Worm (Caenorhabditis elegans): ENCODE measurements around the gene tag-294.
A peak's percentile ranks its signal among the peaks of the same experiment; 100 is the strongest.

tag-294 gene

ce11 chrX:5728956-5729467, 34.2 kb downstream of the tag-294 start (continued):
- TF ChIP-seq K12H6.12 (tag; optimal IDR thresholded peaks at IDR 0.05): peak; percentile 76
- no peak for TF ChIP-seq cebp-1 (GFP tag; IDR thresholded peaks at IDR 0.05)
- peak; percentile 67 for TF ChIP-seq cebp-1 (tag; optimal IDR thresholded peaks at IDR 0.05)
- peak; percentile 93 for TF ChIP-seq zfh-2 (GFP tag; conservative IDR thresholded peaks at IDR 0.05)
- peak; percentile 64 for TF ChIP-seq lin-40 (tag; optimal IDR thresholded peaks at IDR 0.05)
- TF ChIP-seq mcd-1 (GFP tag; IDR thresholded peaks at IDR 0.05): peak; percentile 49
- no peak for TF ChIP-seq B0019.2 (GFP tag; conservative IDR thresholded peaks at IDR 0.05)
- peak; percentile 46 for TF ChIP-seq madf-10 (tag; optimal IDR thresholded peaks at IDR 0.05)
- TF ChIP-seq F23B12.7 (tag; optimal IDR thresholded peaks at IDR 0.05; ENCODE audit: insufficient read depth): no peak
- TF ChIP-seq chd-7 (tag; optimal IDR thresholded peaks at IDR 0.05): peak; percentile 65
- TF ChIP-seq ceh-27 (GFP tag; optimal IDR thresholded peaks at IDR 0.05): peak; percentile 62
- TF ChIP-seq dpl-1 (GFP tag; optimal IDR thresholded peaks at IDR 0.05): no peak
- peak; percentile 26 for TF ChIP-seq attf-5 (GFP tag; optimal IDR thresholded peaks at IDR 0.05)
- peak; percentile 22 for TF ChIP-seq somi-1 (GFP tag; optimal IDR thresholded peaks at IDR 0.05)

ce11 chrX:5726160-5726559, 37.0 kb downstream of the tag-294 start:
- TF ChIP-seq rpc-1 (optimal IDR thresholded peaks at IDR 0.05) (no peak), rpc-1 (tag; optimal IDR thresholded peaks at IDR 0.05) (no peak), egl-44 (GFP tag; IDR thresholded peaks at IDR 0.05) (no peak), ceh-100 (GFP tag; IDR thresholded peaks at IDR 0.05) (no peak), mel-28 (tag; optimal IDR thresholded peaks at IDR 0.05; ENCODE audit: borderline replicate concordance) (no peak), zfh-2 (GFP tag; conservative IDR thresholded peaks at IDR 0.05) (peak; percentile 83), aptf-2 (GFP tag; conservative IDR thresholded peaks at IDR 0.05) (no peak), cebp-1 (GFP tag; IDR thresholded peaks at IDR 0.05) (no peak), cebp-1 (tag; optimal IDR thresholded peaks at IDR 0.05) (no peak), dpl-1 (GFP tag; optimal IDR thresholded peaks at IDR 0.05) (no peak), let-526 (GFP tag; IDR thresholded peaks at IDR 0.05) (no peak), C17E4.6 (GFP tag; IDR thresholded peaks at IDR 0.05) (no peak), cebp-2 (GFP tag; IDR thresholded peaks at IDR 0.05) (0 out of 2 replicates have a peak, but pooled peaks have one; percentile 39)

DNA sequence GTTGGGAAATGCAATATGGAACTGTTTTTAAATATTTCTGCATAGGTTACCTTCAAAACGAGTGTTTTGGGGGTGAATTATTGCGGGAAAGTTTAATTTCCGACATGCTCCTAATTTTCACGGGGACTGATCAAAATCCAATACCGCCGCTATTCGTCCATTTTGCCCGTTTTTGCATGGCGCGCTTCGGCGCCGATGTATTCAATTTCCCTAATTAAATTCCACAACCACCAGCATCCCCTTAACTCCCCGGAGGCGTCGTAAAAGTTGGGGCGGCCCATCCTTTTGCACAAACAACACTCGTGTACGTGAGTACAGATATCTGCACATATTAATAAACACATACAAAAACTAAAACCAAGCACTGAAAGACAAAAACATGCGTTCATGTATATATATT, 38.6 kb downstream of the tag-294 start:
- 0 out of 2 replicates have a peak, but pooled peaks have one; percentile 12 for TF ChIP-seq cebp-1 (GFP tag; IDR thresholded peaks at IDR 0.05)
- TF ChIP-seq cebp-1 (tag; optimal IDR thresholded peaks at IDR 0.05): no peak
- no peak for TF ChIP-seq ceh-91 (GFP tag; IDR thresholded peaks at IDR 0.05)

DNA sequence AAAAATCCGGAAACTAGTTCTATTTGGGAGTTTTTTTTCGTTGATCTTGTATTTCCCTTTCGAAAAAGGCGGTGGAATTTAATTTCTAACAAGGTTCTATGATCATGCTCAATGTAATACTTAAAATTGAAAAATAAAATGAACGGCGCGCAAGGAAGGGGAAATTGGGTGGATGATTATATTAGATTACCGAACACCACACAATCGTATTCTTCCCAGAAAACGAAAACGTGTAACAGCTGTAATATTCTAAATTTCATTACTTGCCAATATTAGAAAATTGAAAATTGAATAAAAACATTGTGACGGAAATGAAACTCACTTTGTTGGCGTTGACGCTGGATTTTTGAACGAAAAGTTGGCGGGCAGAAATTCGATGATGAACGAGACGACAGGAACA, 39.4 kb downstream of the tag-294 start:
- TF ChIP-seq lin-35 (GFP tag; optimal IDR thresholded peaks at IDR 0.05) (no peak), snpc-1.3 (tag; optimal IDR thresholded peaks at IDR 0.05; ENCODE audit: insufficient read depth) (no peak), F57C9.4 (tag; optimal IDR thresholded peaks at IDR 0.05) (no peak), F37B4.10 (GFP tag; IDR thresholded peaks at IDR 0.05) (no peak), ztf-22 (GFP tag; optimal IDR thresholded peaks at IDR 0.05) (no peak), Y56A3A.18 (GFP tag; IDR thresholded peaks at IDR 0.05) (no peak), nfya-2 (GFP tag; IDR thresholded peaks at IDR 0.05) (no peak), nhr-80 (tag; optimal IDR thresholded peaks at IDR 0.05) (no peak), ceh-58 (GFP tag; IDR thresholded peaks at IDR 0.05) (no peak), cebp-1 (GFP tag; IDR thresholded peaks at IDR 0.05) (no peak), cebp-1 (tag; optimal IDR thresholded peaks at IDR 0.05) (no peak), pbrm-1 (GFP tag; IDR thresholded peaks at IDR 0.05) (no peak), ztf-6 (GFP tag; IDR thresholded peaks at IDR 0.05) (no peak), rec-8 (tag; optimal IDR thresholded peaks at IDR 0.05) (no peak), egrh-3 (GFP tag; IDR thresholded peaks at IDR 0.05) (no peak), ceh-27 (GFP tag; optimal IDR thresholded peaks at IDR 0.05) (no peak), hlh-26 (GFP tag; conservative IDR thresholded peaks at IDR 0.05) (no peak)
